Worm (Caenorhabditis elegans) whole organism, L2 larva: ENCODE measurements around the gene K06H6.4.

Experiments
- R02D3.7 ChIP-seq: fragments of 150-350 bp; optimal IDR thresholded peaks from 2 replicates; lab custom pipeline; 2014; ENCODE audit warnings: missing biosample characterization, missing genetic modification characterization
- ceh-82 ChIP-seq: fragments of 150-350 bp; optimal IDR thresholded peaks from 2 replicates; lab custom pipeline; 2014; ENCODE audit warnings: missing biosample characterization, missing genetic modification characterization
- fos-1 ChIP-seq: fragments of 150-350 bp; optimal IDR thresholded peaks from 2 replicates; lab custom pipeline; 2014; ENCODE audit warnings: missing biosample characterization, missing genetic modification characterization
- nhr-10 ChIP-seq: sonication (generic microtip); optimal IDR thresholded peaks from 2 replicates; lab custom pipeline; 2017; ENCODE audit warnings: missing biosample characterization, missing genetic modification characterization
- nhr-11 ChIP-seq: fragments of 150-350 bp; optimal IDR thresholded peaks from 2 replicates; lab custom pipeline; 2014; ENCODE audit warnings: missing biosample characterization, missing genetic modification characterization
- nhr-12 ChIP-seq: fragments of 150-350 bp; optimal IDR thresholded peaks from 2 replicates; lab custom pipeline; 2014; ENCODE audit warnings: missing biosample characterization, missing genetic modification characterization
- nhr-21 ChIP-seq: fragments of 150-350 bp; optimal IDR thresholded peaks from 2 replicates; lab custom pipeline; 2014; ENCODE audit warnings: missing biosample characterization, missing genetic modification characterization
- nhr-23 ChIP-seq: fragments of 150-350 bp; optimal IDR thresholded peaks from 2 replicates; lab custom pipeline; 2014; ENCODE audit warnings: missing biosample characterization, missing genetic modification reagents, missing genetic modification characterization
- nhr-237 ChIP-seq: fragments of 150-350 bp; optimal IDR thresholded peaks from 2 replicates; lab custom pipeline; 2014; ENCODE audit warnings: missing biosample characterization, missing genetic modification characterization
- skn-1 ChIP-seq: sonication (generic microtip); optimal IDR thresholded peaks from 2 replicates; lab custom pipeline; 2017; ENCODE audit warnings: missing biosample characterization, missing genetic modification characterization
- snpc-4 ChIP-seq: fragments of 150-350 bp; optimal IDR thresholded peaks from 2 replicates; lab custom pipeline; 2014; ENCODE audit warnings: missing biosample characterization, missing genetic modification characterization
- unc-39 ChIP-seq: fragments of 150-350 bp; optimal IDR thresholded peaks from 2 replicates; lab custom pipeline; 2014; ENCODE audit warnings: missing biosample characterization, missing genetic modification characterization
- unc-62 ChIP-seq: fragments of 150-350 bp; optimal IDR thresholded peaks from 2 replicates; lab custom pipeline; 2014; ENCODE audit warnings: missing biosample characterization, missing genetic modification reagents, missing genetic modification characterization
- zag-1 ChIP-seq: fragments of 150-350 bp; optimal IDR thresholded peaks from 2 replicates; lab custom pipeline; 2014; ENCODE audit warnings: missing biosample characterization, missing genetic modification characterization

- TF ChIP-seq nhr-11 (tag; lab: Kevin White, UChicago) (no peak), nhr-21 (tag; lab: Kevin White, UChicago) (no peak), zag-1 (tag; lab: Kevin White, UChicago) (no peak), nhr-237 (no peak), skn-1 (no peak), nhr-10 (tag; lab: Kevin White, UChicago) (no peak), nhr-23 (no peak), unc-62 (GFP tag; lab: Kevin White, UChicago) (no peak), ceh-82 (tag; lab: Kevin White, UChicago) (no peak), R02D3.7 (tag; lab: Kevin White, UChicago) (no peak), snpc-4 (no peak), fos-1 (peak; percentile 8), unc-39 (tag; lab: Kevin White, UChicago) (no peak), nhr-12 (tag; lab: Kevin White, UChicago) (no peak)
Observed at ce11 chrV:610217-610616, 31.1 kb downstream of the K06H6.4 start, which contains the start of gene nhr-90.
